Fruit fly (Drosophila melanogaster) whole organism, embryonic: ENCODE data around the gene dUTPase.

ENCODE experiments used
- CG10274 ChIP-seq: fragments of 200-800 bp; sonication (Bioruptor generic); optimal IDR thresholded peaks from 3 replicates; lab custom pipeline; 2017; ENCODE audit warnings: missing biosample characterization, mild to moderate bottlenecking, missing genetic modification characterization
- CG13287 ChIP-seq: fragments of 200-800 bp; sonication (Bioruptor generic); IDR thresholded peaks from 2 replicates; pipeline ENCODE4 v1.3.6; 2022; ENCODE audit warnings: missing biosample characterization, missing genetic modification characterization; ENCODE audit not compliant: partially characterized antibody
- CG15696 ChIP-seq: fragments of 200-800 bp; sonication (Bioruptor generic); optimal IDR thresholded peaks from 2 replicates; lab custom pipeline; 2019; ENCODE audit warnings: missing biosample characterization, mild to moderate bottlenecking, missing genetic modification characterization, moderate library complexity
- CG16779 ChIP-seq: fragments of 200-800 bp; sonication (Bioruptor generic); IDR thresholded peaks from 2 replicates; pipeline ENCODE4 v1.3.6; 2022; ENCODE audit warnings: missing biosample characterization, missing genetic modification characterization
- CG17802 ChIP-seq: fragments of 200-800 bp; sonication (Bioruptor generic); optimal IDR thresholded peaks from 2 replicates; lab custom pipeline; 2018; ENCODE audit warnings: missing biosample characterization, mild to moderate bottlenecking, missing genetic modification characterization, moderate library complexity
- CG17912 ChIP-seq: fragments of 200-800 bp; sonication (Bioruptor generic); optimal IDR thresholded peaks from 2 replicates; lab custom pipeline; 2018; ENCODE audit warnings: missing biosample characterization, mild to moderate bottlenecking, missing genetic modification characterization
- CG2889 ChIP-seq: fragments of 200-800 bp; sonication (Bioruptor generic); IDR thresholded peaks from 3 replicates; pipeline ENCODE4 v1.3.6; 2022; ENCODE audit warnings: missing biosample characterization, missing genetic modification characterization
- CG34224 ChIP-seq: fragments of 200-800 bp; sonication (Bioruptor generic); IDR thresholded peaks from 3 replicates; pipeline ENCODE4 v1.3.6; 2022; ENCODE audit warnings: missing biosample characterization, missing genetic modification characterization; ENCODE audit not compliant: partially characterized antibody
- CG3995 ChIP-seq: fragments of 200-800 bp; sonication (Bioruptor generic); optimal IDR thresholded peaks from 3 replicates; lab custom pipeline; 2016; ENCODE audit warnings: missing biosample characterization, missing genetic modification characterization
- CG43689 ChIP-seq: fragments of 200-800 bp; sonication (Bioruptor generic); IDR thresholded peaks from 2 replicates; pipeline ENCODE4 v1.3.6; 2022; ENCODE audit warnings: missing biosample characterization, missing genetic modification characterization
- CG4854 ChIP-seq: fragments of 200-800 bp; sonication (Bioruptor generic); optimal IDR thresholded peaks from 2 replicates; lab custom pipeline; 2016; ENCODE audit warnings: missing biosample characterization, missing genetic modification characterization, inconsistent platforms
- CG6765 ChIP-seq: fragments of 200-800 bp; sonication (Bioruptor generic); optimal IDR thresholded peaks from 3 replicates; lab custom pipeline; 2017; ENCODE audit warnings: missing biosample characterization, mild to moderate bottlenecking, missing genetic modification characterization
- CG8281 ChIP-seq: fragments of 200-800 bp; sonication (Bioruptor generic); optimal IDR thresholded peaks from 2 replicates; lab custom pipeline; 2018; ENCODE audit warnings: missing biosample characterization, mild to moderate bottlenecking, missing genetic modification characterization, moderate library complexity
- CG9797 ChIP-seq: fragments of 200-800 bp; sonication (Bioruptor generic); optimal IDR thresholded peaks from 3 replicates; lab custom pipeline; 2018; ENCODE audit warnings: missing biosample characterization, mild to moderate bottlenecking, missing genetic modification characterization
- Chrac-16 ChIP-seq: fragments of 200-800 bp; sonication (Bioruptor generic); optimal IDR thresholded peaks from 3 replicates; lab custom pipeline; 2016; ENCODE audit warnings: missing biosample characterization, missing genetic modification characterization
- CrebB ChIP-seq: fragments of 200-800 bp; sonication (Bioruptor generic); optimal IDR thresholded peaks from 3 replicates; lab custom pipeline; 2018; ENCODE audit warnings: missing biosample characterization, mild to moderate bottlenecking, missing genetic modification characterization
- D ChIP-seq, 2 experiments: fragments of 200-800 bp in 1 of 2; fragments of >200 bp in 1 of 2; sonication (Bioruptor generic) in 1 of 2; optimal IDR thresholded peaks; 2 replicates in 1 of 2; 3 replicates in 1 of 2; lab custom pipeline; 2017; ENCODE audit warnings: mild to moderate bottlenecking in 1 of 2, missing biosample characterization in 1 of 2, missing genetic modification characterization in 1 of 2, missing genetic modification reagents in 1 of 2
- Dll ChIP-seq: fragments of 200-800 bp; sonication (Bioruptor generic); IDR thresholded peaks from 4 replicates; pipeline ENCODE4 v1.3.6; 2022; ENCODE audit warnings: missing biosample characterization, missing genetic modification characterization; ENCODE audit not compliant: partially characterized antibody
- HLH4C ChIP-seq: fragments of 200-800 bp; sonication (Bioruptor generic); IDR thresholded peaks from 3 replicates; pipeline ENCODE4 v1.3.6; 2022; ENCODE audit warnings: missing biosample characterization, missing genetic modification characterization; ENCODE audit not compliant: partially characterized antibody
- Hand ChIP-seq: fragments of 200-800 bp; sonication (Bioruptor generic); optimal IDR thresholded peaks from 2 replicates; lab custom pipeline; 2017; ENCODE audit warnings: mild to moderate bottlenecking, missing biosample characterization, missing genetic modification reagents, missing genetic modification characterization
- Hr3 ChIP-seq: fragments of 200-800 bp; sonication (Bioruptor generic); optimal IDR thresholded peaks from 3 replicates; lab custom pipeline; 2016; ENCODE audit warnings: missing biosample characterization, missing genetic modification characterization
- Lpt ChIP-seq: fragments of >200 bp; optimal IDR thresholded peaks from 2 replicates; lab custom pipeline; 2018; ENCODE audit warnings: missing biosample characterization, missing genetic modification characterization
- MBD-R2 ChIP-seq: fragments of 200-800 bp; sonication (Bioruptor generic); IDR thresholded peaks from 2 replicates; pipeline ENCODE4 v1.3.6; 2022; ENCODE audit warnings: missing biosample characterization, missing genetic modification characterization
- Med ChIP-seq: fragments of 200-800 bp; sonication (Bioruptor generic); peaks from one replicate; lab custom pipeline; 2016; ENCODE audit warnings: missing biosample characterization, missing genetic modification characterization, mild to moderate bottlenecking, inconsistent platforms, moderate library complexity
- Myb ChIP-seq: fragments of 200-800 bp; sonication (Bioruptor generic); optimal IDR thresholded peaks from 2 replicates; lab custom pipeline; 2016; ENCODE audit warnings: missing biosample characterization, missing genetic modification characterization
- NC2α ChIP-seq: fragments of 200-800 bp; sonication (Bioruptor generic); optimal IDR thresholded peaks from 2 replicates; lab custom pipeline; 2016; ENCODE audit warnings: missing biosample characterization, missing genetic modification characterization
- PHDP ChIP-seq: fragments of 200-800 bp; sonication (Bioruptor generic); optimal IDR thresholded peaks from 3 replicates; lab custom pipeline; 2018; ENCODE audit warnings: missing biosample characterization, mild to moderate bottlenecking, missing genetic modification characterization, moderate library complexity
- Poxn ChIP-seq: fragments of 200-800 bp; sonication (Bioruptor generic); IDR thresholded peaks from 2 replicates; pipeline ENCODE4 v1.3.6; 2022; ENCODE audit warnings: missing biosample characterization, missing genetic modification characterization
- chinmo ChIP-seq: fragments of 200-800 bp; sonication (Bioruptor generic); IDR thresholded peaks from 4 replicates; pipeline ENCODE4 v1.3.6; 2022; ENCODE audit warnings: missing biosample characterization, missing genetic modification characterization; ENCODE audit not compliant: partially characterized antibody
- croc ChIP-seq: fragments of 200-800 bp; sonication (Bioruptor generic); conservative IDR thresholded peaks from 3 replicates; pipeline ENCODE4 v1.3.6; 2022; ENCODE audit warnings: missing biosample characterization, missing genetic modification characterization
- dpn ChIP-seq, 2 experiments: fragments of 200-800 bp; sonication (Bioruptor generic); optimal IDR thresholded peaks; 3 replicates each; lab custom pipeline; 2016; ENCODE audit warnings: missing biosample characterization in 2 of 2, missing genetic modification characterization in 2 of 2
- fd102C ChIP-seq: fragments of 200-800 bp; sonication (Bioruptor generic); optimal IDR thresholded peaks from 2 replicates; lab custom pipeline; 2018; ENCODE audit warnings: missing biosample characterization, mild to moderate bottlenecking, missing genetic modification characterization, moderate library complexity
- jumu ChIP-seq: fragments of 200-800 bp; sonication (Bioruptor generic); optimal IDR thresholded peaks from 3 replicates; lab custom pipeline; 2016; ENCODE audit warnings: missing biosample characterization, missing genetic modification characterization
- klu ChIP-seq: fragments of 200-800 bp; sonication (Bioruptor generic); IDR thresholded peaks from 2 replicates; pipeline ENCODE4 v1.3.6; 2022; ENCODE audit warnings: missing biosample characterization, missing genetic modification characterization
- mam ChIP-seq: fragments of 200-800 bp; sonication (Bioruptor generic); optimal IDR thresholded peaks from 3 replicates; lab custom pipeline; 2016; ENCODE audit warnings: missing biosample characterization, missing genetic modification characterization
- prd ChIP-seq, 3 experiments: fragments of >200 bp in 2 of 3; fragments of 200-800 bp in 1 of 3; sonication (Bioruptor generic) in 1 of 3; optimal IDR thresholded peaks in 2 of 3; IDR thresholded peaks in 1 of 3; 2 replicates in 2 of 3; 3 replicates in 1 of 3; pipeline versions ENCODE4 v1.3.6 to Lab custom; 2017 to 2022; ENCODE audit warnings: missing biosample characterization in 1 of 3, missing genetic modification characterization in 1 of 3
- pzg ChIP-seq: fragments of 200-800 bp; sonication (Bioruptor generic); optimal IDR thresholded peaks from 3 replicates; lab custom pipeline; 2018; ENCODE audit warnings: missing biosample characterization, mild to moderate bottlenecking, missing genetic modification characterization, moderate library complexity
- rib ChIP-seq: fragments of 200-800 bp; sonication (Bioruptor generic); IDR thresholded peaks from 2 replicates; pipeline ENCODE4 v1.3.6; 2022; ENCODE audit warnings: missing biosample characterization, missing genetic modification characterization
- sna ChIP-seq: fragments of 200-800 bp; sonication (Bioruptor generic); IDR thresholded peaks from 2 replicates; pipeline ENCODE4 v1.3.6; 2022; ENCODE audit warnings: missing biosample characterization, missing genetic modification characterization; ENCODE audit not compliant: partially characterized antibody
- sr ChIP-seq: fragments of 200-800 bp; sonication (Bioruptor generic); IDR thresholded peaks from 3 replicates; pipeline ENCODE4 v1.3.6; 2022; ENCODE audit warnings: missing biosample characterization, missing genetic modification characterization
- sug ChIP-seq: fragments of 200-800 bp; optimal IDR thresholded peaks from 2 replicates; lab custom pipeline; 2019; ENCODE audit warnings: missing biosample characterization, mild to moderate bottlenecking, missing genetic modification characterization, moderate library complexity
- tin ChIP-seq: fragments of 200-800 bp; sonication (Bioruptor generic); optimal IDR thresholded peaks from 3 replicates; lab custom pipeline; 2016; ENCODE audit warnings: missing biosample characterization, missing genetic modification characterization
- tna ChIP-seq: fragments of 200-800 bp; sonication (Bioruptor generic); IDR thresholded peaks from 2 replicates; pipeline ENCODE4 v1.3.6; 2022; ENCODE audit warnings: missing biosample characterization, missing genetic modification characterization; ENCODE audit not compliant: partially characterized antibody

The dUTPase gene

DNA sequence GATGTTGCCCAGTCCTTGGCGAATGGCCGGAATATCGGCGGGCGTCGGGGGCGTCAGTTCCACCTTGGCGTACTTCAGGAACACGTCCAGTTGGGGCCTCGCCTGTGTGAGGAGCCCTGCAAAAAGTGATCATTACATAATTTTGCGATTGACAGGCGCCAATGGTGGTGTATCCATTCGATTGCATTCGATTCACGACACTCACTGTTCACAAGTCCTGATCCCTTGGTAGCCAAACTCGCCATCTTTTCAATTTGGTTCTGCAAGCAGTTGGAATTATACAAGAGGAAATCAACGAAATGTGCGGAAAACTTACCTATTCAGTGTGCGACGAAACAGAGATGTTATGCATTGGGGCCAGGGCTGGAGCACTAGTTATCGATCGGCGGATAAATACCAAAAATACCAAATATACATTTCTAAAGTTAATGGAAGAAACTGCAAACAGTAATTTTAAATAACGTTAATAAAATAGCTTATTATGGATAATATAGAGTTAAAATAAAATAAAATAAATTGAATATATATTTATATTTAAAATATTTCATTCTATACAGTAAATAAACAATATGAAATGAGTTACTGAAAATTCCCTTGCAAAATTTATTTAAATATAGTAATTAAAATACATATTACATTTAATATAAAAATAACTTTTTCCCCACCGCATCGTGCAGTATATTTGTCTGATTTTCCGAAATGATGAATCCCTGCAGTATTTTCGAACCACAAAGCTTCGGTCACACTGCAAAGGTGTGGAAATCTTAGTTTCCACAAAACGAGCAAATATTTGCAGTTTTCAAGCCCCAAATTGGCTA lies 34.9 kb upstream of the dUTPase start, which contains the start of the genes ATPsynG and SCAR (continued):
- TF ChIP-seq CG9797 (GFP tag; lab: Kevin White, UChicago), result peak; percentile 52
- no peak for TF ChIP-seq CG10274 (GFP tag; lab: Kevin White, UChicago)
- no peak for TF ChIP-seq fd102C (GFP tag; lab: Kevin White, UChicago)
- no peak for TF ChIP-seq prd (optimal IDR thresholded peaks at IDR 0.05; lab: Kevin White, UChicago)
- TF ChIP-seq prd (GFP tag; IDR thresholded peaks at IDR 0.05; lab: Robert Waterston, UW), result no peak
- no peak for TF ChIP-seq CG4854 (GFP tag; lab: Kevin White, UChicago)
- no peak for TF ChIP-seq CG17912 (GFP tag; lab: Kevin White, UChicago)
- TF ChIP-seq CG3995, result no peak
- no peak for TF ChIP-seq Poxn (GFP tag; lab: Robert Waterston, UW)
- TF ChIP-seq CG13287 (GFP tag; lab: Robert Waterston, UW), result no peak
- no peak for TF ChIP-seq Lpt (GFP tag; lab: Kevin White, UChicago)

DNA sequence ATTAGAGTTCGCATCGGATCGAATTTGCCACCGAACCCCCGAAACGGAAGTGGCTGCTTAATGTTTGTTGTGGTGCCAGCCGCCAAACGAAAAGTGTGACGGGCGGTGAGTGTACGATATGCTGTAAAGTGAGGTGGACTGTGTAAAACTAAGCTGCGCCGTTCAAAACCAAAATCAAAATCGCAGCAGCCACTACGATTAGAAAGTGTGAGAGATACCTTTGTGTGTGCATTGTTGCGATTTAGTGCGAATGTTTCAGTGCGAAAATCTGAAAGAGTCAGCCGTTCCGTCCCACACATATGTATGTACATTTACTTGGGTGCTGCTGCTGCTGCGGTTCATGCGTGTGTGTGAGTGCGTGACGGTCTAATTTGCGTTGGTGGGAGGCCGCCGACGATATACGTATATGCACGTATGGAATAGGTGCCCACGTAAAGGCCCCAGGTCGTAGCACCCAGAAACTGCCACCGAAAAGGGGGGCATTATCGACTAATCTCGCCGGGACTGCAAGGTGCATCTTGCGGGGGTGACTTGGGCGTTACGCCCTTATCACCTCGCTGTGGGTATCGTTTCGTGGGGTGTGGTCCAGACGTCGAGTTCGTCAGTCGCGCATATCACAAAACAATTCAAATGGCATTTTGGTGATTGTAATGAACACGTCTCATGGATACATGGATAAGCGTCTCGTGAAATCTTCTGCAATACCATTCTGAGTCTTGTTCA lies 34.1 kb upstream of the dUTPase start:
- TF ChIP-seq HLH4C (GFP tag; lab: Robert Waterston, UW) (0 out of 3 replicates have a peak, but pooled peaks have one; percentile 30), jumu (no peak), sug (tag; lab: Kevin White, UChicago) (peak; percentile 27), CG6765 (GFP tag; lab: Kevin White, UChicago) (peak; percentile 32), tin (GFP tag; lab: Kevin White, UChicago) (no peak), D (optimal IDR thresholded peaks at IDR 0.05; lab: Kevin White, UChicago) (peak; percentile 9), D (GFP tag; optimal IDR thresholded peaks at IDR 0.05; lab: Kevin White, UChicago) (no peak), pzg (GFP tag; lab: Kevin White, UChicago) (no peak), CG15696 (tag; lab: Kevin White, UChicago) (no peak), Hr3 (GFP tag; lab: Kevin White, UChicago) (no peak), NC2α (GFP tag; lab: Kevin White, UChicago) (no peak), klu (no peak), croc (GFP tag; lab: Robert Waterston, UW) (no peak), rib (GFP tag; lab: Robert Waterston, UW) (0 out of 2 replicates have a peak, but pooled peaks have one; percentile 18), Med (peak; percentile 71), Hand (GFP tag; lab: Kevin White, UChicago) (no peak), CG13287 (GFP tag; lab: Robert Waterston, UW) (no peak), sr (GFP tag; lab: Robert Waterston, UW) (peak; percentile 91), PHDP (no peak), Dll (peak; percentile 51; the same call in 2 of the 4 replicates), Chrac-16 (GFP tag; lab: Kevin White, UChicago) (no peak), dpn (GFP tag; optimal IDR thresholded peaks at IDR 0.05; lab: Kevin White, UChicago) (no peak), sna (no peak), CG2889 (GFP tag; lab: Robert Waterston, UW) (no peak), CG8281 (tag; lab: Kevin White, UChicago) (no peak), CrebB (tag; lab: Kevin White, UChicago) (peak; percentile 0), mam (GFP tag; lab: Kevin White, UChicago) (no peak), MBD-R2 (GFP tag; lab: Robert Waterston, UW) (peak; percentile 30; the same call in 1 of the 2 replicates), CG34224 (GFP tag; lab: Robert Waterston, UW) (0 out of 3 replicates have a peak, but pooled peaks have one; percentile 10), CG17802 (no peak), Myb (peak; percentile 5), prd (optimal IDR thresholded peaks at IDR 0.05; lab: Kevin White, UChicago) (no peak), prd (GFP tag; IDR thresholded peaks at IDR 0.05; lab: Robert Waterston, UW) (peak; percentile 23; the same call in 1 of the 3 replicates), tna (GFP tag; lab: Robert Waterston, UW) (0 out of 2 replicates have a peak, but pooled peaks have one; percentile 8), CG43689 (GFP tag; lab: Robert Waterston, UW) (no peak), CG16779 (GFP tag; lab: Robert Waterston, UW) (peak; percentile 55; the same call in 1 of the 2 replicates), chinmo (GFP tag; lab: Robert Waterston, UW) (0 out of 4 replicates have a peak, but pooled peaks have one; percentile 40)
